Fruit fly (Drosophila melanogaster): ENCODE data around the gene CG9628.

DNA sequence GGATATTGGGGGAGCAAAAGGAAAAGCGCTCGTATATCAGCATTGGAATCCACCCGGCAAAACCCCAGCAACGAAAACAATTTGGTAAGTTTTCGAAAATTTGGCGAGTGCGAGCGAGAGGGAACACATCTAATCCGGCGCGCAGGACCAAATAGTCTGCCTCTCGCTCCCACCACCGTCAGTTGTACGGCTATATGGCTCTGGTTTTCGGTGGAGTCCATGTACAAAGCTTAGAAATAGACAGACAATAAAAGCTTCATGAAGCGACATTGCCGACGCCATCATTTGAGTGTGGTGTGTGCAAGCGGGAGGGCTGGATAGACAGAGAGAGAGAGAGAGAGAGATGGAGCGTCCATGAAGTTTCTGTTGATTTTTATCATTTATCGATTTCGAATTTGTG, 42.3 kb upstream of the CG9628 start:
- no peak for TF ChIP-seq eg (GFP tag; IDR thresholded peaks at IDR 0.05)
- TF ChIP-seq CG31627 (GFP tag; optimal IDR thresholded peaks at IDR 0.05) = no peak
- no peak for TF ChIP-seq Hr39 (GFP tag; optimal IDR thresholded peaks at IDR 0.05)
- no peak for TF ChIP-seq Ets96B (tag; optimal IDR thresholded peaks at IDR 0.05)
- TF ChIP-seq CG15336 (GFP tag; IDR thresholded peaks at IDR 0.05) = no peak
- no peak for TF ChIP-seq CG8119 (GFP tag; IDR thresholded peaks at IDR 0.05)
- no peak for TF ChIP-seq Hr4 (GFP tag; optimal IDR thresholded peaks at IDR 0.05)
- TF ChIP-seq fkh (GFP tag; optimal IDR thresholded peaks at IDR 0.05) = no peak
- TF ChIP-seq cyc (GFP tag; optimal IDR thresholded peaks at IDR 0.05) = no peak
- no peak for TF ChIP-seq esn (GFP tag; optimal IDR thresholded peaks at IDR 0.05)
- no peak for TF ChIP-seq achi (GFP tag; optimal IDR thresholded peaks at IDR 0.05)
- TF ChIP-seq dsx (GFP tag; optimal IDR thresholded peaks at IDR 0.05; ENCODE audit: poor library complexity, severe bottlenecking) = no peak
- TF ChIP-seq CG34406 (GFP tag; optimal IDR thresholded peaks at IDR 0.05) = no peak
- TF ChIP-seq acj6 (GFP tag; optimal IDR thresholded peaks at IDR 0.05) = no peak

Measured in whole organism, prepupa.